Fruit fly (Drosophila melanogaster) whole organism, embryonic: Measurements from ENCODE around the gene mRpS35.

Experiments
- Asciz ChIP-seq: fragments of 200-800 bp; sonication (Bioruptor generic); optimal IDR thresholded peaks from 2 replicates; lab custom pipeline; 2017; ENCODE audit warnings: missing biosample characterization, mild to moderate bottlenecking, missing genetic modification characterization, missing genetic modification reagents
- Atf-2 ChIP-seq: fragments of 200-800 bp; sonication (Bioruptor generic); optimal IDR thresholded peaks from 2 replicates; lab custom pipeline; 2016; ENCODE audit warnings: missing biosample characterization, missing genetic modification characterization
- B-H2 ChIP-seq: fragments of 200-800 bp; sonication (Bioruptor generic); optimal IDR thresholded peaks from 2 replicates; lab custom pipeline; 2018; ENCODE audit warnings: missing biosample characterization, mild to moderate bottlenecking, missing genetic modification characterization
- BEAF-32 ChIP-seq: fragments of 200-800 bp; sonication (Bioruptor generic); optimal IDR thresholded peaks from 3 replicates; lab custom pipeline; 2017; ENCODE audit warnings: missing biosample characterization, missing genetic modification characterization, mild to moderate bottlenecking, moderate library complexity, missing genetic modification reagents
- Bgb ChIP-seq: fragments of 200-800 bp; sonication (Bioruptor generic); IDR thresholded peaks from 2 replicates; pipeline ENCODE4 v1.3.6; 2022; ENCODE audit warnings: missing biosample characterization, missing genetic modification characterization; ENCODE audit not compliant: partially characterized antibody
- Bteb2 ChIP-seq: fragments of 200-800 bp; sonication (Bioruptor generic); optimal IDR thresholded peaks from 2 replicates; lab custom pipeline; 2016; ENCODE audit warnings: missing biosample characterization, missing genetic modification characterization
- CG12219 ChIP-seq: fragments of 200-800 bp; sonication (Bioruptor generic); optimal IDR thresholded peaks from 3 replicates; lab custom pipeline; 2018; ENCODE audit warnings: missing biosample characterization, mild to moderate bottlenecking, missing genetic modification characterization
- CG1602 ChIP-seq: fragments of 200-800 bp; sonication (Bioruptor generic); optimal IDR thresholded peaks from 3 replicates; lab custom pipeline; 2016; ENCODE audit warnings: missing biosample characterization, missing genetic modification characterization
- CG17829 ChIP-seq: fragments of 200-800 bp; optimal IDR thresholded peaks from 2 replicates; lab custom pipeline; 2019; ENCODE audit warnings: missing biosample characterization, mild to moderate bottlenecking, missing genetic modification characterization, moderate library complexity
- CG18619 ChIP-seq: fragments of 200-800 bp; sonication (Bioruptor generic); optimal IDR thresholded peaks from 3 replicates; lab custom pipeline; 2017; ENCODE audit warnings: missing biosample characterization, mild to moderate bottlenecking, missing genetic modification characterization
- CG42726 ChIP-seq: fragments of 200-800 bp; sonication (Bioruptor generic); IDR thresholded peaks from 2 replicates; pipeline ENCODE4 v1.3.6; 2022; ENCODE audit warnings: missing biosample characterization, missing genetic modification characterization; ENCODE audit not compliant: partially characterized antibody
- CG5245 ChIP-seq: fragments of 200-800 bp; sonication (Bioruptor generic); optimal IDR thresholded peaks from 3 replicates; lab custom pipeline; 2016; ENCODE audit warnings: missing biosample characterization, missing genetic modification characterization
- CG6791 ChIP-seq: fragments of 200-800 bp; sonication (Bioruptor generic); IDR thresholded peaks from 3 replicates; pipeline ENCODE4 v1.3.6; 2022; ENCODE audit warnings: missing biosample characterization, missing genetic modification characterization; ENCODE audit not compliant: partially characterized antibody
- CG6813 ChIP-seq: fragments of 200-800 bp; sonication (Bioruptor generic); optimal IDR thresholded peaks from 2 replicates; lab custom pipeline; 2017; ENCODE audit warnings: missing biosample characterization, missing genetic modification characterization, mild to moderate bottlenecking, moderate library complexity, missing genetic modification reagents
- CG6854 ChIP-seq: fragments of 200-800 bp; sonication (Bioruptor generic); optimal IDR thresholded peaks from 3 replicates; lab custom pipeline; 2017; ENCODE audit warnings: missing biosample characterization, mild to moderate bottlenecking, missing genetic modification characterization
- CG7987 ChIP-seq: fragments of 200-800 bp; sonication (Bioruptor generic); optimal IDR thresholded peaks from 2 replicates; lab custom pipeline; 2018; ENCODE audit warnings: missing biosample characterization, mild to moderate bottlenecking, missing genetic modification characterization, moderate library complexity
- CG8359 ChIP-seq: fragments of 200-800 bp; sonication (Bioruptor generic); optimal IDR thresholded peaks from 2 replicates; lab custom pipeline; 2017; ENCODE audit warnings: missing biosample characterization, mild to moderate bottlenecking, missing genetic modification characterization, borderline replicate concordance
- Dp ChIP-seq: fragments of 200-800 bp; sonication (Bioruptor generic); optimal IDR thresholded peaks from 2 replicates; lab custom pipeline; 2018; ENCODE audit warnings: missing biosample characterization, mild to moderate bottlenecking, missing genetic modification characterization, moderate library complexity
- Ets65A ChIP-seq: fragments of 200-800 bp; sonication (Bioruptor generic); peaks from one replicate; lab custom pipeline; 2016; ENCODE audit warnings: missing biosample characterization, missing genetic modification characterization
- Fer2 ChIP-seq: fragments of 200-800 bp; sonication (Bioruptor generic); optimal IDR thresholded peaks from 2 replicates; lab custom pipeline; 2018; ENCODE audit warnings: missing biosample characterization, mild to moderate bottlenecking, missing genetic modification characterization, moderate library complexity
- HLH54F ChIP-seq: fragments of 200-800 bp; sonication (Bioruptor generic); optimal IDR thresholded peaks from 3 replicates; lab custom pipeline; 2016; ENCODE audit warnings: missing biosample characterization, missing genetic modification characterization
- Hr78 ChIP-seq, 2 experiments: fragments of 200-800 bp in 1 of 2; fragments of >200 bp in 1 of 2; sonication (Bioruptor generic) in 1 of 2; optimal IDR thresholded peaks; 2 replicates each; lab custom pipeline; 2017 to 2019; ENCODE audit warnings: missing biosample characterization in 2 of 2, missing genetic modification characterization in 2 of 2, mild to moderate bottlenecking in 1 of 2, moderate library complexity in 1 of 2
- Lim3 ChIP-seq: fragments of 200-800 bp; sonication (Bioruptor generic); IDR thresholded peaks from 2 replicates; pipeline ENCODE4 v1.3.6; 2022; ENCODE audit warnings: missing biosample characterization, missing genetic modification characterization
- MBD-R2 ChIP-seq: fragments of 200-800 bp; sonication (Bioruptor generic); IDR thresholded peaks from 2 replicates; pipeline ENCODE4 v1.3.6; 2022; ENCODE audit warnings: missing biosample characterization, missing genetic modification characterization
- Neu2 ChIP-seq: fragments of 200-800 bp; sonication (Bioruptor generic); optimal IDR thresholded peaks from 3 replicates; lab custom pipeline; 2016; ENCODE audit warnings: missing biosample characterization, missing genetic modification characterization, borderline replicate concordance
- Poxn ChIP-seq: fragments of 200-800 bp; sonication (Bioruptor generic); IDR thresholded peaks from 2 replicates; pipeline ENCODE4 v1.3.6; 2022; ENCODE audit warnings: missing biosample characterization, missing genetic modification characterization
- Ravus ChIP-seq: fragments of 200-800 bp; sonication (Bioruptor generic); IDR thresholded peaks from 2 replicates; pipeline ENCODE4 v1.3.6; 2022; ENCODE audit warnings: missing biosample characterization, missing genetic modification characterization
- Rfx ChIP-seq: fragments of 200-800 bp; sonication (Bioruptor generic); IDR thresholded peaks from 2 replicates; pipeline ENCODE4 v1.3.6; 2022; ENCODE audit warnings: missing biosample characterization, missing genetic modification characterization
- Scr ChIP-seq: fragments of 200-800 bp; sonication (Bioruptor generic); IDR thresholded peaks from 2 replicates; pipeline ENCODE4 v1.3.6; 2022; ENCODE audit warnings: missing biosample characterization, missing genetic modification characterization; ENCODE audit not compliant: partially characterized antibody
- TFAM ChIP-seq: fragments of 200-800 bp; sonication (Bioruptor generic); optimal IDR thresholded peaks from 2 replicates; lab custom pipeline; 2017; ENCODE audit warnings: missing biosample characterization, missing genetic modification characterization, inconsistent platforms
- Vsx1 ChIP-seq: fragments of 200-800 bp; sonication (Bioruptor generic); optimal IDR thresholded peaks from 2 replicates; lab custom pipeline; 2017; ENCODE audit warnings: missing biosample characterization, mild to moderate bottlenecking, missing genetic modification characterization, missing genetic modification reagents
- btn ChIP-seq: fragments of 200-800 bp; sonication (Bioruptor generic); optimal IDR thresholded peaks from 2 replicates; lab custom pipeline; 2016; ENCODE audit warnings: missing biosample characterization, missing genetic modification characterization
- chm ChIP-seq: fragments of 200-800 bp; sonication (Bioruptor generic); IDR thresholded peaks from 2 replicates; pipeline ENCODE4 v1.3.6; 2022; ENCODE audit warnings: missing biosample characterization, missing genetic modification characterization
- croc ChIP-seq: fragments of 200-800 bp; sonication (Bioruptor generic); conservative IDR thresholded peaks from 3 replicates; pipeline ENCODE4 v1.3.6; 2022; ENCODE audit warnings: missing biosample characterization, missing genetic modification characterization
- ems ChIP-seq: fragments of 200-800 bp; sonication (Bioruptor generic); optimal IDR thresholded peaks from 3 replicates; lab custom pipeline; 2016; ENCODE audit warnings: missing biosample characterization, missing genetic modification characterization
- en ChIP-seq: fragments of 200-800 bp; sonication (Bioruptor generic); optimal IDR thresholded peaks from 2 replicates; lab custom pipeline; 2016; ENCODE audit warnings: missing biosample characterization, missing genetic modification characterization
- fd96Cb ChIP-seq: fragments of 200-800 bp; sonication (Bioruptor generic); optimal IDR thresholded peaks from 2 replicates; lab custom pipeline; 2018; ENCODE audit warnings: missing biosample characterization, mild to moderate bottlenecking, missing genetic modification characterization, moderate library complexity
- fu2 ChIP-seq: fragments of 200-800 bp; sonication (Bioruptor generic); optimal IDR thresholded peaks from 2 replicates; lab custom pipeline; 2016; ENCODE audit warnings: missing biosample characterization, missing genetic modification characterization
- gcm2 ChIP-seq: fragments of 200-800 bp; sonication (Bioruptor generic); optimal IDR thresholded peaks from 2 replicates; lab custom pipeline; 2016; ENCODE audit warnings: missing biosample characterization, missing genetic modification characterization
- kni ChIP-seq: fragments of 200-800 bp; sonication (Bioruptor generic); optimal IDR thresholded peaks from 3 replicates; lab custom pipeline; 2017; ENCODE audit warnings: mild to moderate bottlenecking, missing biosample characterization, missing genetic modification reagents, missing genetic modification characterization
- nmo ChIP-seq: fragments of 200-800 bp; sonication (Bioruptor generic); optimal IDR thresholded peaks from 2 replicates; lab custom pipeline; 2018; ENCODE audit warnings: missing biosample characterization, mild to moderate bottlenecking, missing genetic modification characterization, moderate library complexity
- otp ChIP-seq: fragments of 200-800 bp; sonication (Bioruptor generic); IDR thresholded peaks from 3 replicates; pipeline ENCODE4, ENCODE4 v1.3.6; 2022; ENCODE audit warnings: missing biosample characterization, missing genetic modification characterization
- pum ChIP-seq: fragments of 200-800 bp; sonication (Bioruptor generic); optimal IDR thresholded peaks from 2 replicates; lab custom pipeline; 2016; ENCODE audit warnings: missing biosample characterization, missing genetic modification characterization
- sc ChIP-seq, 3 experiments: fragments of >200 bp in 2 of 3; fragments of 200-800 bp in 1 of 3; sonication (Bioruptor generic) in 1 of 3; optimal IDR thresholded peaks; 2 replicates in 2 of 3; 3 replicates in 1 of 3; lab custom pipeline; 2017; ENCODE audit warnings: mild to moderate bottlenecking in 1 of 3, missing biosample characterization in 1 of 3, missing genetic modification characterization in 1 of 3, missing genetic modification reagents in 1 of 3
- sim ChIP-seq: fragments of 200-800 bp; sonication (Bioruptor generic); IDR thresholded peaks from 2 replicates; pipeline ENCODE4 v1.3.6; 2022; ENCODE audit warnings: missing biosample characterization, missing genetic modification characterization
- sr ChIP-seq: fragments of 200-800 bp; sonication (Bioruptor generic); IDR thresholded peaks from 3 replicates; pipeline ENCODE4 v1.3.6; 2022; ENCODE audit warnings: missing biosample characterization, missing genetic modification characterization
- ssp ChIP-seq: fragments of 200-800 bp; sonication (Bioruptor generic); IDR thresholded peaks from 2 replicates; pipeline ENCODE4 v1.3.6; 2022; ENCODE audit warnings: missing biosample characterization, missing genetic modification characterization
- sug ChIP-seq: fragments of 200-800 bp; optimal IDR thresholded peaks from 2 replicates; lab custom pipeline; 2019; ENCODE audit warnings: missing biosample characterization, mild to moderate bottlenecking, missing genetic modification characterization, moderate library complexity
- ttk ChIP-seq: fragments of 200-800 bp; sonication (Bioruptor generic); IDR thresholded peaks from 2 replicates; pipeline ENCODE4 v2.1.2; 2022; ENCODE audit warnings: missing biosample characterization, missing genetic modification characterization
- vfl ChIP-seq: fragments of 200-800 bp; sonication (Bioruptor generic); optimal IDR thresholded peaks from 2 replicates; lab custom pipeline; 2016; ENCODE audit warnings: missing biosample characterization, missing genetic modification characterization

mRpS35 gene

DNA sequence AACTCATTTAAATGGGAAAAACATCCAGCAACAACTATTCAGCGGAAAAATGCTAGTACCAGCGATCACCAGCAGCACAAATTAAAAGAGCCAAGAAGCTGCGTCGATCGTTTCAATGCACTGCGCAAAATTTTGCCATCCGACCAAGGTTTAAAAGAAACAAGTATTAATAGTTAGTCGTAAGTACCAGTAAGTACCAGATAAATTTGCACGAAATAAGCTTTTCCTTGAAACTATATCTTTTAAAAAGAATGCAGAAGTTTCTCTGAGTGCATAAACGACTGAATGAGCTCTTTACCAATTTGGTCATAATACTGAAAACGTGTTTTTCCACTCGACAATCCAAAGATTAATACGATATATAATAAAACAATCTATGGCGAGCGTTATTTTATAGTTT lies 47.5 kb upstream of the mRpS35 start (continued):
- TF ChIP-seq vfl (peak; percentile 34), ems (GFP tag; lab: Kevin White, UChicago) (peak; percentile 67), nmo (GFP tag; lab: Kevin White, UChicago) (peak; percentile 68), kni (GFP tag; lab: Kevin White, UChicago) (no peak), CG17829 (tag; lab: Kevin White, UChicago) (peak; percentile 48), TFAM (GFP tag; lab: Kevin White, UChicago) (no peak), HLH54F (GFP tag; lab: Kevin White, UChicago) (peak; percentile 69), sug (tag; lab: Kevin White, UChicago) (peak; percentile 7), gcm2 (GFP tag; lab: Kevin White, UChicago) (no peak), CG18619 (GFP tag; lab: Kevin White, UChicago) (peak; percentile 60), Dp (GFP tag; lab: Kevin White, UChicago) (no peak), Scr (GFP tag; lab: Robert Waterston, UW) (no peak), CG6791 (GFP tag; lab: Robert Waterston, UW) (no peak), CG1602 (GFP tag; lab: Kevin White, UChicago) (peak; percentile 58), Ets65A (GFP tag; lab: Kevin White, UChicago) (peak; percentile 97), Bteb2 (GFP tag; lab: Kevin White, UChicago) (peak; percentile 67), CG5245 (peak; percentile 61), Bgb (GFP tag; lab: Robert Waterston, UW) (no peak), B-H2 (GFP tag; lab: Kevin White, UChicago) (no peak), CG6813 (GFP tag; lab: Kevin White, UChicago) (peak; percentile 25), fd96Cb (tag; lab: Kevin White, UChicago) (peak; percentile 60), chm (peak; percentile 68; the same call in 1 of the 2 replicates), fu2 (GFP tag; lab: Kevin White, UChicago) (peak; percentile 78), Ravus (GFP tag; lab: Robert Waterston, UW) (peak; percentile 41), BEAF-32 (GFP tag; lab: Kevin White, UChicago) (no peak), CG42726 (GFP tag; lab: Robert Waterston, UW) (no peak), croc (GFP tag; lab: Robert Waterston, UW) (no peak), sim (GFP tag; lab: Robert Waterston, UW) (no peak), Lim3 (no peak), Asciz (GFP tag; lab: Kevin White, UChicago) (no peak), Neu2 (no peak), CG7987 (no peak), Atf-2 (GFP tag; lab: Kevin White, UChicago) (peak; percentile 56), CG6854 (peak; percentile 44), Poxn (GFP tag; lab: Robert Waterston, UW) (peak; percentile 53; the same call in 1 of the 2 replicates), pum (peak; percentile 53), Hr78 (GFP tag; optimal IDR thresholded peaks at IDR 0.05; lab: Kevin White, UChicago) (no peak), btn (GFP tag; lab: Kevin White, UChicago) (no peak), ssp (GFP tag; lab: Robert Waterston, UW) (no peak), MBD-R2 (GFP tag; lab: Robert Waterston, UW) (0 out of 2 replicates have a peak, but pooled peaks have one; percentile 26), Fer2 (tag; lab: Kevin White, UChicago) (no peak), Rfx (peak; percentile 92), CG12219 (GFP tag; lab: Kevin White, UChicago) (peak; percentile 60), sr (GFP tag; lab: Robert Waterston, UW) (peak; percentile 34; the same call in 1 of the 3 replicates), sc (optimal IDR thresholded peaks at IDR 0.05; lab: Kevin White, UChicago) (no peak), sc (GFP tag; optimal IDR thresholded peaks at IDR 0.05; lab: Kevin White, UChicago) (no peak), otp (GFP tag; lab: Robert Waterston, UW) (peak; percentile 70; the same call in 2 of the 3 replicates), ttk (GFP tag; lab: Robert Waterston, UW) (peak; percentile 65), en (GFP tag; lab: Kevin White, UChicago) (peak; percentile 4), Vsx1 (GFP tag; lab: Kevin White, UChicago) (no peak), CG8359 (GFP tag; lab: Kevin White, UChicago) (peak; percentile 13)
